Fruit fly (Drosophila melanogaster) whole organism, adult: ENCODE measurements around the gene Blos2.

ENCODE experiments used
- CG11617 ChIP-seq: fragments of 200-800 bp; sonication (Bioruptor generic); optimal IDR thresholded peaks from 2 replicates; lab custom pipeline; 2017; ENCODE audit warnings: mild to moderate bottlenecking, missing biosample characterization, missing genetic modification reagents, missing genetic modification characterization
- CG12768 ChIP-seq: fragments of 200-800 bp; sonication (Bioruptor generic); optimal IDR thresholded peaks from 2 replicates; lab custom pipeline; 2017; ENCODE audit warnings: missing biosample characterization, missing genetic modification characterization, mild to moderate bottlenecking, moderate library complexity, missing genetic modification reagents
- CG14711 ChIP-seq: fragments of 200-800 bp; sonication (Bioruptor generic); optimal IDR thresholded peaks from 2 replicates; lab custom pipeline; 2018; ENCODE audit warnings: missing biosample characterization, mild to moderate bottlenecking, missing genetic modification characterization, moderate library complexity
- CG1620 ChIP-seq: fragments of 200-800 bp; sonication (Bioruptor generic); optimal IDR thresholded peaks from 2 replicates; lab custom pipeline; 2016; ENCODE audit warnings: missing biosample characterization, missing genetic modification characterization
- CG33017 ChIP-seq: fragments of 200-800 bp; sonication (Bioruptor generic); optimal IDR thresholded peaks from 2 replicates; lab custom pipeline; 2018; ENCODE audit warnings: missing biosample characterization, mild to moderate bottlenecking, missing genetic modification characterization, moderate library complexity
- CG5204 ChIP-seq: fragments of 200-800 bp; sonication (Bioruptor generic); optimal IDR thresholded peaks from 2 replicates; lab custom pipeline; 2016; ENCODE audit warnings: missing biosample characterization, missing genetic modification characterization
- CG7045 ChIP-seq: fragments of 200-800 bp; sonication (Bioruptor generic); optimal IDR thresholded peaks from 2 replicates; lab custom pipeline; 2017; ENCODE audit warnings: missing biosample characterization, mild to moderate bottlenecking, missing genetic modification characterization
- CG7101 ChIP-seq: fragments of 200-800 bp; sonication (Bioruptor generic); optimal IDR thresholded peaks from 2 replicates; lab custom pipeline; 2018; ENCODE audit warnings: missing biosample characterization, mild to moderate bottlenecking, missing genetic modification characterization, moderate library complexity
- Clk ChIP-seq: fragments of 200-800 bp; sonication (Bioruptor generic); optimal IDR thresholded peaks from 2 replicates; lab custom pipeline; 2017; ENCODE audit warnings: missing biosample characterization, missing genetic modification characterization
- Crg-1 ChIP-seq: fragments of 200-800 bp; sonication (Bioruptor generic); optimal IDR thresholded peaks from 2 replicates; lab custom pipeline; 2016; ENCODE audit warnings: missing biosample characterization, missing genetic modification characterization
- Hr96 ChIP-seq: fragments of 200-800 bp; sonication (Bioruptor generic); optimal IDR thresholded peaks from 2 replicates; lab custom pipeline; 2016; ENCODE audit warnings: missing biosample characterization, missing genetic modification characterization
- Mnt ChIP-seq: fragments of 200-800 bp; sonication (Bioruptor generic); optimal IDR thresholded peaks from 2 replicates; lab custom pipeline; 2016; ENCODE audit warnings: missing biosample characterization, mild to moderate bottlenecking, missing genetic modification characterization
- bab1 ChIP-seq: fragments of 200-800 bp; sonication (Bioruptor generic); optimal IDR thresholded peaks from 3 replicates; lab custom pipeline; 2019; ENCODE audit warnings: missing biosample characterization, mild to moderate bottlenecking, missing genetic modification characterization, moderate library complexity
- cic ChIP-seq: fragments of 200-800 bp; sonication (Bioruptor generic); optimal IDR thresholded peaks from 2 replicates; lab custom pipeline; 2017; ENCODE audit warnings: missing biosample characterization, mild to moderate bottlenecking, missing genetic modification characterization, moderate library complexity
- cnc ChIP-seq, 2 experiments: fragments of >200 bp; optimal IDR thresholded peaks; 2 replicates each; lab custom pipeline; 2017
- kay ChIP-seq: fragments of 200-800 bp; sonication (Bioruptor generic); peaks from one replicate; lab custom pipeline; 2016; ENCODE audit warnings: missing biosample characterization, missing genetic modification characterization, borderline replicate concordance
- ovo ChIP-seq: fragments of 200-800 bp; sonication (Bioruptor generic); optimal IDR thresholded peaks from 2 replicates; lab custom pipeline; 2016; ENCODE audit warnings: missing biosample characterization, missing genetic modification characterization
- pad ChIP-seq: fragments of 200-800 bp; sonication (Bioruptor generic); optimal IDR thresholded peaks from 3 replicates; lab custom pipeline; 2017; ENCODE audit warnings: missing biosample characterization, missing genetic modification characterization, mild to moderate bottlenecking, moderate library complexity, missing genetic modification reagents
- tj ChIP-seq: fragments of 200-800 bp; sonication (Bioruptor generic); optimal IDR thresholded peaks from 3 replicates; lab custom pipeline; 2017; ENCODE audit warnings: missing biosample characterization, mild to moderate bottlenecking, missing genetic modification characterization, moderate library complexity
- toe ChIP-seq: fragments of 200-800 bp; sonication (Bioruptor generic); optimal IDR thresholded peaks from 2 replicates; lab custom pipeline; 2016; ENCODE audit warnings: missing biosample characterization, missing genetic modification characterization

Blos2 gene

DNA sequence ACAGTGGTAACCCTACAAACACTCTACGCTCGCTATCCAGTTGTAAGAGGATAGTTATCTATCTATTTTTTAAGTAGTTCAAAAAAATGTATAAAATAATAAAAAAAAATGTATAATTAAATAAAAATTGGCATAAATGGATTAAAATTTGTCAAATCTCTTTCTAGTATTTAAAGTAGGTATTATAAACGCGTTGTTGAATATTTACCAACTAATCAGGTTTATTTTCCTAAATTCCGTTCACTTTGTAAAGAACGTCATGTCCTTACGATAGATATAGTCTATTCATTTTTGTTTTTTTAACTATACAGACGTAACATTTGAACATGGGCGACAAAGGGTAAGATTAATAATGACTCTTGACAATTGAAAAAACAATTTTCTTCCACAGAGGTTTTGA, 34.1 kb upstream of the Blos2 start, which contains the start of gene CG32081:
CG32081 (plus strand) TSS at position 301 of the 400 bp plus-strand sequence.
- no peak for TF ChIP-seq Clk
- no peak for TF ChIP-seq pad (GFP tag; lab: Kevin White, UChicago)
- no peak for TF ChIP-seq bab1 (GFP tag; lab: Kevin White, UChicago)
- no peak for TF ChIP-seq Crg-1
- TF ChIP-seq tj (GFP tag; lab: Kevin White, UChicago): no peak
- no peak for TF ChIP-seq cic (GFP tag; lab: Kevin White, UChicago)
- no peak for TF ChIP-seq kay (GFP tag; lab: Kevin White, UChicago)
- TF ChIP-seq CG1620 (GFP tag; lab: Kevin White, UChicago): no peak
- no peak for TF ChIP-seq CG7101
- TF ChIP-seq Hr96: no peak
- TF ChIP-seq toe: no peak
- no peak for TF ChIP-seq Mnt (GFP tag; lab: Kevin White, UChicago)
- no peak for TF ChIP-seq CG33017 (tag; lab: Kevin White, UChicago)
- no peak for TF ChIP-seq ovo (GFP tag; lab: Kevin White, UChicago)
- TF ChIP-seq CG11617: no peak
- no peak for TF ChIP-seq CG12768 (GFP tag; lab: Kevin White, UChicago)
- TF ChIP-seq CG7045 (GFP tag; lab: Kevin White, UChicago): no peak
- no peak for TF ChIP-seq CG14711 (tag; lab: Kevin White, UChicago)
- TF ChIP-seq CG5204 (GFP tag; lab: Kevin White, UChicago): no peak
- no peak for TF ChIP-seq cnc (optimal IDR thresholded peaks at IDR 0.05; lab: Kevin White, UChicago)

DNA sequence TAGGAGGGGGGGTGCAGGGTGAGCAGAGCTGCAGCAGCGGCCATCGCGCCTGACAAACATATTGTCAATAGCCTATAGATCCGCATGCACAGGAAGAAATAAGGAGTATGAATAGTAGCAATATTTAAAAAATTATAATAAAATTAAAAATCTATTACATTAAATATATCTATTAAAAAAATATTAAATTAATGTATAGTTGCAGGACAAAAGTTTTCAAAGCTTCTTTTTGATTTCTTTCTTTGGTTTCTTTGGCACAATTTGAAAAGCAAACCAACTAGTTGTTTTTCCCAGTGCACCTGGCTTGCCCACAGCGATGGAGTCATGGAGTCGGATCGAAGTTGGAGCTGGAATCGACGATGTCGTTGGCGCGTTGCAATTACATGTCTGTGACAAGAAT, 29.6 kb upstream of the Blos2 start:
- TF ChIP-seq Mnt (GFP tag; lab: Kevin White, UChicago): no peak
- TF ChIP-seq Hr96: no peak
- no peak for TF ChIP-seq CG1620 (GFP tag; lab: Kevin White, UChicago)
- no peak for TF ChIP-seq cic (GFP tag; lab: Kevin White, UChicago)
- TF ChIP-seq CG33017 (tag; lab: Kevin White, UChicago): no peak
- no peak for TF ChIP-seq kay (GFP tag; lab: Kevin White, UChicago)
- TF ChIP-seq tj (GFP tag; lab: Kevin White, UChicago): no peak
- TF ChIP-seq CG7045 (GFP tag; lab: Kevin White, UChicago): no peak
- TF ChIP-seq Clk: no peak
- TF ChIP-seq cnc (optimal IDR thresholded peaks at IDR 0.05; lab: Kevin White, UChicago): no peak
- TF ChIP-seq Crg-1: no peak
- TF ChIP-seq CG5204 (GFP tag; lab: Kevin White, UChicago): no peak
- no peak for TF ChIP-seq CG11617
- TF ChIP-seq pad (GFP tag; lab: Kevin White, UChicago): no peak

DNA sequence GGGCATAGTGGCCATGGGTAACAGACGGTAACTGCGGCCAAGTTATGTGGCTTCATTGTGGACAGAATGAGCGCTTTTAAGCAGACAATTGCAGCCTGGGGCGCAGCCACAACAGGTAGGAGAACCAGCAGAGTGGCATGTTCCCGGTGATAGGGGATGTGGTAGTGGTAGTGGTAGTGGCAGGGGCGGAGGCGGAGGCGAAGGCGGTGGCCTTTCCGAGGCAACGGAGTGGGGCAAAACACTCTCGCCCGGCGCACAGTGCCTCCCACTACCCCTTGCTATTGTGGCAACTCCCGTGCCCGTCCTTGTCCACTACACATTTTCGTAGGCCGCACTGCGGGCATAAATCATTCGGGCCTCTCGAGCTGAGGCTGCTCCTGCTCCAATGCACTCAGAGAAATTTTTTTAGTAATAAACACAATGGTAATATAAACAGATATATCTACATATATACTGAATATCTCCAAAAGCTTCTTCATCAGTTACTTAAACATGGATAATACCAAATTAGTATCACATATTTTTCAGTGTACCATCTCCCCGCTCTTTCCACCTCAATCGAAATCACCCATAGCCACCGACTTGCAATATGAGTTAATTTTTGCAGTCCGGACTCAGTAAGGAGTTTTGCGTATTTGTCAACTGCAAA, 27.9 kb upstream of the Blos2 start:
- TF ChIP-seq CG7101 (no peak), CG14711 (tag; lab: Kevin White, UChicago) (no peak), pad (GFP tag; lab: Kevin White, UChicago) (no peak), Crg-1 (no peak), Hr96 (no peak), ovo (GFP tag; lab: Kevin White, UChicago) (no peak), kay (GFP tag; lab: Kevin White, UChicago) (no peak)

DNA sequence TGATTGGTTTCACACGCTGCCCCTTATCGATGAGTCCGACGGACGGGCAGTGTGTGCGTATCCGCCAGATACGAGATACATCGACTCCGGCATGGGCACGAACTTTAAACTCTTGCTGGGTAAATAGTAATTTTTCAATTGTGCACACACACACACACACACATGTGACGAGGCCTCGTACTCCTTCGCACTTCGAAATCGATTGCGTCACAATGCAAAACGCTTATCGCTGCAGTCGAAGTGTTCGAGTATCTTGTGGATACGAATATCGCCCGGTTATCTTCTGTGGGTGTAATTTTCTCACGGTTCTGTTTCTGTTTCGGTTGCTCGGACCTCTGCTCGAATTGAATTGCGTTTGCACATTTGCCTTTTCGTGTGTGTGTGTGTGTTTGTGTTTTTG, 26.3 kb upstream of the Blos2 start:
- TF ChIP-seq CG1620 (GFP tag; lab: Kevin White, UChicago) (no peak), cic (GFP tag; lab: Kevin White, UChicago) (no peak), Crg-1 (no peak), kay (GFP tag; lab: Kevin White, UChicago) (no peak), CG33017 (tag; lab: Kevin White, UChicago) (no peak), Clk (no peak), Mnt (GFP tag; lab: Kevin White, UChicago) (no peak), Hr96 (no peak), toe (no peak), cnc (optimal IDR thresholded peaks at IDR 0.05; lab: Kevin White, UChicago) (no peak), CG5204 (GFP tag; lab: Kevin White, UChicago) (no peak), tj (GFP tag; lab: Kevin White, UChicago) (no peak), pad (GFP tag; lab: Kevin White, UChicago) (no peak)

DNA sequence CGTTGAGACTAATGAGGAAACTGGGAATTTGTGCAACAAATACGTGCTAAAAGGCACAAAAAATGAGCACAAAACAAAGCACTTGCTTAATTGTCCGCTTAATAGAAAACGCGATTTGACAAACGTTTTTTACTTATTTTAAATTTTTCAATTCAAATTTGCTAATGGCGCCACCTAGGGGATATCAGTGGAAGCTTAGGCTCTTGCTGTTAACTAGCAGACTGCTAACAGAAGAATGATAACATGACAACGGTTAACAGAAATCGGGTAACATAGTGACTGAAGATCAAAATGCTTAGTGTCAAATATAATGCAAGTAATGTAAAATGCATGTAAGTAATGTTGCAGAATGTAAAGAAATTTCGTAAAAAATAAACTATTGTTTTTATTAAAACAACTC, 20.2 kb upstream of the Blos2 start:
- TF ChIP-seq CG5204 (GFP tag; lab: Kevin White, UChicago) (no peak), CG14711 (tag; lab: Kevin White, UChicago) (no peak), cic (GFP tag; lab: Kevin White, UChicago) (no peak), tj (GFP tag; lab: Kevin White, UChicago) (no peak), bab1 (GFP tag; lab: Kevin White, UChicago) (no peak), Clk (no peak), CG33017 (tag; lab: Kevin White, UChicago) (no peak), kay (GFP tag; lab: Kevin White, UChicago) (peak; percentile 47)

DNA sequence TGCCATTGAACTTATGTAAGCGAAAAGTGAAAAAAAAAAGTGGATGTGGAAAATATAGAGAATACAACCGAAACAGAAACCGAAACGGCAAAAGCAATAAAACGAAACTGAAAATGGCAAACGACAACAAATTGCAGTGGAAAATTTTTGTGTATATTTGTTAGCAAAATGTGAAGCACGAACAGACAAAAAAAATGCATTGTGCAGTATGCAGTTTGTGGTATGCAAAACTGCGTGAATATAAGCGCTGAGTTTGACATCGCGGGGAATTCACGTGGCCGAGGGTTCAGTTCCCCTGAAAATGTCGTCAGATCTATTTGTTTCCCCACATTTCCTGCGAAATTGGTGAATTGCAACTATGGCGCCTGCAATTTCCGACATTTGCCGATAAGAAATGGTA, 17.7 kb upstream of the Blos2 start:
- no peak for TF ChIP-seq CG1620 (GFP tag; lab: Kevin White, UChicago)
- TF ChIP-seq tj (GFP tag; lab: Kevin White, UChicago): peak; percentile 97
- no peak for TF ChIP-seq kay (GFP tag; lab: Kevin White, UChicago)

DNA sequence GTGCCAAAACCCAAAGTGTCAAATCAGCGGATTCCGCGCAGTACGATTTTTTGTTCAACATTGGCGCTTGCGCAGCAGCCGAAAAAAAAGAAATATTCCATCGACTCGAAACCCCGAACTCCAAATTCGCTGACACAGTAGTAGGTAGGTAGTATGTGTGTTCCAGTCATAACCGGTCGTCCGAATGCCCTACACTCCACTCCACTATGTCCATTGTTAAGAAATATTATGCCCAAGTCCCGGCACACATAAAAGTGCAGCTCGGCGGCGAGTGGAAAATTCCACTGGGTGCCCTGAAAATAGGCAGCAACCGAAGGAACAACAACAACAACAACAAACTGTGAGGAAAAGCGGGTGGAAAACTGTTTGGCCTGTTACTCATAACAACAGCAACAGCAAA, 16.4 kb upstream of the Blos2 start:
- TF ChIP-seq tj (GFP tag; lab: Kevin White, UChicago) (peak; percentile 99), CG5204 (GFP tag; lab: Kevin White, UChicago) (no peak), pad (GFP tag; lab: Kevin White, UChicago) (no peak)
